Fruit fly (Drosophila melanogaster) whole organism, embryonic: Measurements from ENCODE around the gene EMC10.
A peak's percentile ranks its signal among the peaks of the same experiment; 100 is the strongest.

ENCODE experiments used
- CG10147 ChIP-seq: fragments of 200-800 bp; sonication (Bioruptor generic); optimal IDR thresholded peaks from 2 replicates; lab custom pipeline; 2019; ENCODE audit warnings: missing biosample characterization, mild to moderate bottlenecking, missing genetic modification characterization, moderate library complexity
- CG10274 ChIP-seq: fragments of 200-800 bp; sonication (Bioruptor generic); optimal IDR thresholded peaks from 3 replicates; lab custom pipeline; 2017; ENCODE audit warnings: missing biosample characterization, mild to moderate bottlenecking, missing genetic modification characterization
- CG10959 ChIP-seq: fragments of 200-800 bp; sonication (Bioruptor generic); IDR thresholded peaks from 2 replicates; pipeline ENCODE4 v1.3.6; 2022; ENCODE audit warnings: missing biosample characterization, missing genetic modification characterization
- CG10979 ChIP-seq: fragments of 200-800 bp; sonication (Bioruptor generic); optimal IDR thresholded peaks from 2 replicates; lab custom pipeline; 2018; ENCODE audit warnings: missing biosample characterization, mild to moderate bottlenecking, missing genetic modification characterization, moderate library complexity
- CG11504 ChIP-seq: fragments of 200-800 bp; sonication (Bioruptor generic); optimal IDR thresholded peaks from 3 replicates; lab custom pipeline; 2019; ENCODE audit warnings: missing biosample characterization, mild to moderate bottlenecking, missing genetic modification characterization, moderate library complexity
- CG12219 ChIP-seq: fragments of 200-800 bp; sonication (Bioruptor generic); optimal IDR thresholded peaks from 3 replicates; lab custom pipeline; 2018; ENCODE audit warnings: missing biosample characterization, mild to moderate bottlenecking, missing genetic modification characterization
- CG14050 ChIP-seq: fragments of 200-800 bp; sonication (Bioruptor generic); IDR thresholded peaks from 3 replicates; pipeline ENCODE4 v1.3.6; 2022; ENCODE audit warnings: missing biosample characterization, missing genetic modification characterization
- CG1529 ChIP-seq: fragments of 200-800 bp; sonication (Bioruptor generic); optimal IDR thresholded peaks from 3 replicates; lab custom pipeline; 2018; ENCODE audit warnings: missing biosample characterization, missing genetic modification characterization
- CG15601 ChIP-seq: fragments of 200-800 bp; sonication (Bioruptor generic); optimal IDR thresholded peaks from 3 replicates; lab custom pipeline; 2019; ENCODE audit warnings: missing biosample characterization, mild to moderate bottlenecking, missing genetic modification characterization, moderate library complexity
- CG1603 ChIP-seq: fragments of 200-800 bp; sonication (Bioruptor generic); optimal IDR thresholded peaks from 2 replicates; lab custom pipeline; 2019; ENCODE audit warnings: missing biosample characterization, mild to moderate bottlenecking, missing genetic modification characterization, moderate library complexity
- CG18262 ChIP-seq: fragments of 200-800 bp; optimal IDR thresholded peaks from 3 replicates; lab custom pipeline; 2019; ENCODE audit warnings: missing biosample characterization, mild to moderate bottlenecking, missing genetic modification characterization, moderate library complexity
- CG2202 ChIP-seq: fragments of 200-800 bp; sonication (Bioruptor generic); optimal IDR thresholded peaks from 2 replicates; lab custom pipeline; 2018; ENCODE audit warnings: missing biosample characterization, mild to moderate bottlenecking, missing genetic modification characterization
- CG2875 ChIP-seq: fragments of 200-800 bp; sonication (Bioruptor generic); optimal IDR thresholded peaks from 2 replicates; lab custom pipeline; 2017; ENCODE audit warnings: missing biosample characterization, mild to moderate bottlenecking, missing genetic modification characterization, missing genetic modification reagents
- CG3065 ChIP-seq: fragments of 200-800 bp; sonication (Bioruptor generic); optimal IDR thresholded peaks from 2 replicates; lab custom pipeline; 2016; ENCODE audit warnings: missing biosample characterization, missing genetic modification characterization
- CG33213 ChIP-seq: fragments of 200-800 bp; sonication (Bioruptor generic); optimal IDR thresholded peaks from 3 replicates; lab custom pipeline; 2016; ENCODE audit warnings: missing biosample characterization, missing genetic modification characterization
- CG34422 ChIP-seq: fragments of 200-800 bp; sonication (Bioruptor generic); IDR thresholded peaks from 3 replicates; pipeline ENCODE4 v1.3.6; 2022; ENCODE audit warnings: missing biosample characterization, missing genetic modification characterization
- CG43689 ChIP-seq: fragments of 200-800 bp; sonication (Bioruptor generic); IDR thresholded peaks from 2 replicates; pipeline ENCODE4 v1.3.6; 2022; ENCODE audit warnings: missing biosample characterization, missing genetic modification characterization
- CG6854 ChIP-seq: fragments of 200-800 bp; sonication (Bioruptor generic); optimal IDR thresholded peaks from 3 replicates; lab custom pipeline; 2017; ENCODE audit warnings: missing biosample characterization, mild to moderate bottlenecking, missing genetic modification characterization
- CG7271 ChIP-seq: fragments of 200-800 bp; sonication (Bioruptor generic); optimal IDR thresholded peaks from 2 replicates; lab custom pipeline; 2018; ENCODE audit warnings: missing biosample characterization, mild to moderate bottlenecking, missing genetic modification characterization, moderate library complexity
- CTCF ChIP-seq: fragments of 200-800 bp; sonication (Bioruptor generic); optimal IDR thresholded peaks from 2 replicates; lab custom pipeline; 2017; ENCODE audit warnings: missing biosample characterization, mild to moderate bottlenecking, missing genetic modification characterization, moderate library complexity
- Deaf1 ChIP-seq: fragments of 200-800 bp; optimal IDR thresholded peaks from 3 replicates; lab custom pipeline; 2019; ENCODE audit warnings: missing biosample characterization, mild to moderate bottlenecking, missing genetic modification characterization, moderate library complexity
- Dip2 ChIP-seq: fragments of 200-800 bp; sonication (Bioruptor generic); IDR thresholded peaks from 2 replicates; pipeline ENCODE4 v1.3.6; 2022; ENCODE audit warnings: missing biosample characterization, missing genetic modification characterization
- Dip3 ChIP-seq: fragments of 200-800 bp; sonication (Bioruptor generic); optimal IDR thresholded peaks from 3 replicates; lab custom pipeline; 2016; ENCODE audit warnings: missing biosample characterization, missing genetic modification characterization
- E2f1 ChIP-seq: fragments of 200-800 bp; sonication (Bioruptor generic); IDR thresholded peaks from 2 replicates; pipeline ENCODE4 v1.3.6; 2022; ENCODE audit warnings: missing biosample characterization, missing genetic modification characterization
- Eip74EF ChIP-seq, 2 experiments: fragments of 200-800 bp in 1 of 2; fragments of >200 bp in 1 of 2; sonication (Bioruptor generic) in 1 of 2; optimal IDR thresholded peaks; 2 replicates each; lab custom pipeline; 2017 to 2019; ENCODE audit warnings: missing biosample characterization in 2 of 2, missing genetic modification characterization in 2 of 2, mild to moderate bottlenecking in 1 of 2, moderate library complexity in 1 of 2
- HLH3B ChIP-seq: fragments of 200-800 bp; sonication (Bioruptor generic); IDR thresholded peaks from 2 replicates; pipeline ENCODE4 v1.3.6; 2022; ENCODE audit warnings: missing biosample characterization, missing genetic modification characterization
- HLHmδ ChIP-seq: fragments of 200-800 bp; sonication (Bioruptor generic); optimal IDR thresholded peaks from 2 replicates; lab custom pipeline; 2018; ENCODE audit warnings: missing biosample characterization, mild to moderate bottlenecking, missing genetic modification characterization, moderate library complexity
- Hsf ChIP-seq: fragments of 200-800 bp; sonication (Bioruptor generic); optimal IDR thresholded peaks from 3 replicates; lab custom pipeline; 2016; ENCODE audit warnings: missing biosample characterization, missing genetic modification characterization
- Nf-YB ChIP-seq: fragments of 200-800 bp; sonication (Bioruptor generic); optimal IDR thresholded peaks from 3 replicates; lab custom pipeline; 2019; ENCODE audit warnings: missing biosample characterization, mild to moderate bottlenecking, missing genetic modification characterization, moderate library complexity
- NfI ChIP-seq: fragments of 200-800 bp; sonication (Bioruptor generic); optimal IDR thresholded peaks from 3 replicates; lab custom pipeline; 2018; ENCODE audit warnings: missing biosample characterization, mild to moderate bottlenecking, missing genetic modification characterization, moderate library complexity
- Ptx1 ChIP-seq: fragments of 200-800 bp; sonication (Bioruptor generic); IDR thresholded peaks from 2 replicates; pipeline ENCODE4 v1.3.6; 2022; ENCODE audit warnings: missing biosample characterization, missing genetic modification characterization
- Rfx ChIP-seq: fragments of 200-800 bp; sonication (Bioruptor generic); IDR thresholded peaks from 2 replicates; pipeline ENCODE4 v1.3.6; 2022; ENCODE audit warnings: missing biosample characterization, missing genetic modification characterization
- TFAM ChIP-seq: fragments of 200-800 bp; sonication (Bioruptor generic); optimal IDR thresholded peaks from 2 replicates; lab custom pipeline; 2017; ENCODE audit warnings: missing biosample characterization, missing genetic modification characterization, inconsistent platforms
- ap ChIP-seq: fragments of 200-800 bp; sonication (Bioruptor generic); IDR thresholded peaks from 2 replicates; pipeline ENCODE4 v1.3.6; 2022; ENCODE audit warnings: missing biosample characterization, missing genetic modification characterization
- ara ChIP-seq: fragments of 200-800 bp; sonication (Bioruptor generic); IDR thresholded peaks from 2 replicates; pipeline ENCODE4 v1.3.6; 2022; ENCODE audit warnings: missing biosample characterization, missing genetic modification characterization
- crc ChIP-seq: fragments of 200-800 bp; sonication (Bioruptor generic); optimal IDR thresholded peaks from 2 replicates; lab custom pipeline; 2016; ENCODE audit warnings: missing biosample characterization, missing genetic modification characterization
- disco-r ChIP-seq: fragments of 200-800 bp; sonication (Bioruptor generic); optimal IDR thresholded peaks from 2 replicates; lab custom pipeline; 2016; ENCODE audit warnings: missing biosample characterization, missing genetic modification characterization
- dm ChIP-seq: fragments of 200-800 bp; sonication (Bioruptor generic); optimal IDR thresholded peaks from 3 replicates; lab custom pipeline; 2016; ENCODE audit warnings: missing biosample characterization, missing genetic modification characterization
- fru ChIP-seq: fragments of >200 bp; optimal IDR thresholded peaks from 2 replicates; lab custom pipeline; 2017
- gro ChIP-seq: fragments of 200-800 bp; sonication (Bioruptor generic); optimal IDR thresholded peaks from 2 replicates; lab custom pipeline; 2016; ENCODE audit warnings: missing biosample characterization, missing genetic modification characterization
- her ChIP-seq: fragments of 200-800 bp; sonication (Bioruptor generic); optimal IDR thresholded peaks from 2 replicates; lab custom pipeline; 2016; ENCODE audit warnings: missing biosample characterization, missing genetic modification characterization
- klu ChIP-seq: fragments of 200-800 bp; sonication (Bioruptor generic); IDR thresholded peaks from 2 replicates; pipeline ENCODE4 v1.3.6; 2022; ENCODE audit warnings: missing biosample characterization, missing genetic modification characterization
- lab ChIP-seq: fragments of 200-800 bp; sonication (Bioruptor generic); optimal IDR thresholded peaks from 3 replicates; lab custom pipeline; 2017; ENCODE audit warnings: missing biosample characterization, missing genetic modification characterization, mild to moderate bottlenecking, moderate library complexity, missing genetic modification reagents
- lilli ChIP-seq: fragments of 200-800 bp; sonication (Bioruptor generic); optimal IDR thresholded peaks from 3 replicates; lab custom pipeline; 2016; ENCODE audit warnings: missing biosample characterization, missing genetic modification characterization
- nom ChIP-seq: fragments of 200-800 bp; sonication (Bioruptor generic); optimal IDR thresholded peaks from 2 replicates; lab custom pipeline; 2017; ENCODE audit warnings: missing biosample characterization, missing genetic modification characterization, mild to moderate bottlenecking, moderate library complexity, missing genetic modification reagents
- otp ChIP-seq: fragments of 200-800 bp; sonication (Bioruptor generic); IDR thresholded peaks from 3 replicates; pipeline ENCODE4, ENCODE4 v1.3.6; 2022; ENCODE audit warnings: missing biosample characterization, missing genetic modification characterization
- row ChIP-seq: fragments of 200-800 bp; sonication (Bioruptor generic); IDR thresholded peaks from 3 replicates; pipeline ENCODE4 v1.3.6; 2022; ENCODE audit warnings: missing biosample characterization, missing genetic modification characterization
- sc ChIP-seq, 3 experiments: fragments of >200 bp in 2 of 3; fragments of 200-800 bp in 1 of 3; sonication (Bioruptor generic) in 1 of 3; optimal IDR thresholded peaks; 2 replicates in 2 of 3; 3 replicates in 1 of 3; lab custom pipeline; 2017; ENCODE audit warnings: mild to moderate bottlenecking in 1 of 3, missing biosample characterization in 1 of 3, missing genetic modification characterization in 1 of 3, missing genetic modification reagents in 1 of 3
- sd ChIP-seq: fragments of 200-800 bp; sonication (Bioruptor generic); optimal IDR thresholded peaks from 3 replicates; lab custom pipeline; 2018; ENCODE audit warnings: missing biosample characterization, mild to moderate bottlenecking, missing genetic modification characterization, moderate library complexity
- sisA ChIP-seq: fragments of 200-800 bp; sonication (Bioruptor generic); IDR thresholded peaks from 2 replicates; pipeline ENCODE4 v1.3.6; 2022; ENCODE audit warnings: missing biosample characterization, missing genetic modification characterization
- tna ChIP-seq: fragments of 200-800 bp; sonication (Bioruptor generic); IDR thresholded peaks from 2 replicates; pipeline ENCODE4 v1.3.6; 2022; ENCODE audit warnings: missing biosample characterization, missing genetic modification characterization; ENCODE audit not compliant: partially characterized antibody
- twi ChIP-seq: fragments of 200-800 bp; optimal IDR thresholded peaks from 2 replicates; lab custom pipeline; 2019; ENCODE audit warnings: missing biosample characterization, mild to moderate bottlenecking, missing genetic modification characterization, moderate library complexity

Gene EMC10

DNA sequence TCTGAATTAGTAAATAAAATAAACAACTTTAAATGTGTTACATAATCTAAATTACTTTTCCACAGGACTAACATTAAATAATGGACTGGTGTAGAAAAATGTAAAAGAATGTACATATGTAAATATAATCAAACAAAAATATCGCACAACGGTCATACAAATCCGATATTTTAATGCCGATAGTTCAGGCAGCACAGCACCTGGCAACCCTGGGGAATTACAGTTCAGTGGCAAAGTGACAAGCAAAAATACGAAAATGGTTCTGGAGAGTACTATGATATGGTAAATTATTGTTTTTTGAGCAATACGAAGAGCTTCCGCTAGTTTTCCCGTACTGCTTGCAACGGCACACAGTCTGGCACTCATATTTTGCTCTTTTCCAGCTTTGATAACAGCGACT, 37.1 kb upstream of the EMC10 start, which contains the start of gene Rpn10 (continued):
- TF ChIP-seq Hsf (GFP tag; lab: Kevin White, UChicago): peak; percentile 48
- no peak for TF ChIP-seq sisA (GFP tag; lab: Robert Waterston, UW)
- TF ChIP-seq CG10274 (GFP tag; lab: Kevin White, UChicago): no peak
- TF ChIP-seq nom (GFP tag; lab: Kevin White, UChicago): peak; percentile 8
- TF ChIP-seq lab: no peak
- TF ChIP-seq CG14050 (GFP tag; lab: Robert Waterston, UW): no peak
- TF ChIP-seq row (GFP tag; lab: Robert Waterston, UW): peak; percentile 85
- no peak for TF ChIP-seq fru (lab: Kevin White, UChicago)
- TF ChIP-seq CG1603: peak; percentile 83
- peak; percentile 24 for TF ChIP-seq twi (tag; lab: Kevin White, UChicago)
- no peak for TF ChIP-seq CG1529
- TF ChIP-seq crc: no peak
- TF ChIP-seq tna (GFP tag; lab: Robert Waterston, UW): peak; percentile 94
- no peak for TF ChIP-seq CG2875 (GFP tag; lab: Kevin White, UChicago)
- TF ChIP-seq CG6854: no peak
- TF ChIP-seq ara (GFP tag; lab: Robert Waterston, UW): no peak
- no peak for TF ChIP-seq CG10959 (GFP tag; lab: Robert Waterston, UW)
- no peak for TF ChIP-seq CG10147
- no peak for TF ChIP-seq Eip74EF (GFP tag; optimal IDR thresholded peaks at IDR 0.05; lab: Kevin White, UChicago)
- TF ChIP-seq Dip3: peak; percentile 21
- TF ChIP-seq CG34422: peak; percentile 61; the same call in 1 of the 3 replicates
- peak; percentile 73 for TF ChIP-seq CTCF (GFP tag; lab: Kevin White, UChicago)
- TF ChIP-seq E2f1: no peak
- TF ChIP-seq sc (optimal IDR thresholded peaks at IDR 0.05; lab: Kevin White, UChicago): no peak
- TF ChIP-seq sc (GFP tag; optimal IDR thresholded peaks at IDR 0.05; lab: Kevin White, UChicago): no peak
- TF ChIP-seq disco-r (GFP tag; lab: Kevin White, UChicago): no peak
- TF ChIP-seq Dip2 (GFP tag; lab: Robert Waterston, UW): no peak
- TF ChIP-seq CG33213 (GFP tag; lab: Kevin White, UChicago): peak; percentile 73
- peak; percentile 11 for TF ChIP-seq CG15601 (tag; lab: Kevin White, UChicago)
- no peak for TF ChIP-seq HLH3B (GFP tag; lab: Robert Waterston, UW)
- no peak for TF ChIP-seq CG3065 (GFP tag; lab: Kevin White, UChicago)
- TF ChIP-seq Deaf1 (tag; lab: Kevin White, UChicago): no peak
- TF ChIP-seq lilli: peak; percentile 42
- TF ChIP-seq TFAM (GFP tag; lab: Kevin White, UChicago): no peak
- no peak for TF ChIP-seq CG43689 (GFP tag; lab: Robert Waterston, UW)
- no peak for TF ChIP-seq CG7271 (tag; lab: Kevin White, UChicago)
- TF ChIP-seq Ptx1 (GFP tag; lab: Robert Waterston, UW): no peak
- TF ChIP-seq CG18262 (tag; lab: Kevin White, UChicago): peak; percentile 7
- no peak for TF ChIP-seq otp (GFP tag; lab: Robert Waterston, UW)
- no peak for TF ChIP-seq klu (GFP tag; lab: Robert Waterston, UW)
- no peak for TF ChIP-seq her (GFP tag; lab: Kevin White, UChicago)
- TF ChIP-seq gro (GFP tag; lab: Kevin White, UChicago): peak; percentile 69
- no peak for TF ChIP-seq CG2202 (tag; lab: Kevin White, UChicago)
- TF ChIP-seq ap (GFP tag; lab: Robert Waterston, UW): no peak
- TF ChIP-seq HLHmδ: no peak
- TF ChIP-seq Nf-YB (GFP tag; lab: Kevin White, UChicago): no peak
- TF ChIP-seq CG10979: peak; percentile 8
- TF ChIP-seq sd (tag; lab: Kevin White, UChicago): no peak
- peak; percentile 4 for TF ChIP-seq dm (GFP tag; lab: Kevin White, UChicago)
- no peak for TF ChIP-seq CG11504 (tag; lab: Kevin White, UChicago)
- peak; percentile 65; the same call in 1 of the 2 replicates for TF ChIP-seq Rfx (GFP tag; lab: Robert Waterston, UW)
- TF ChIP-seq NfI (GFP tag; lab: Kevin White, UChicago): no peak
- TF ChIP-seq CG12219: no peak
